Fruit fly (Drosophila melanogaster): ENCODE results near the gene Wdr81.

Gene Wdr81

DNA sequence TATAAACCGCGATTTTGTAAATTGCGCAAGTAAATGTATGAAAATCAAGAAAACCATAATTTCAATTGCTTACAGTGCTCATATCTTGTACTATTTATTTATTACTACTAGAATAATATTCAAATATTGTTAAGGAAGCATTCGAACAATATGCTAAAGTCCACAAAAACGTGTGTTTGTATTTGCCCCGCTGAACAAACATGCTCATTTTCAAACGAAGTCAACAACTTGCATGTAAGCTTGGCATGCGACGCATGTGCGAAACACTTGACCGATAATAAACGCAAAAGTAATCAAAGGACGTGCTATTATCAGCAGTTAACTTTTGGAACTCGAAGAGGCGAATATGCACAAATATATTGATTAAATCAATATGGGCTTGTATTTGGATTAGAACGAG, 433 bp upstream of the Wdr81 start (continued):
- TF ChIP-seq lab (GFP tag; optimal IDR thresholded peaks at IDR 0.05) = peak; percentile 89
- peak; percentile 76 for TF ChIP-seq CG2202 (tag; optimal IDR thresholded peaks at IDR 0.05)
- TF ChIP-seq CG32772 (GFP tag; IDR thresholded peaks at IDR 0.05) = no peak
- TF ChIP-seq exex (tag; optimal IDR thresholded peaks at IDR 0.05) = peak; percentile 4
- TF ChIP-seq ac (GFP tag; optimal IDR thresholded peaks at IDR 0.05) = peak; percentile 8
- no peak for TF ChIP-seq Doc3 (GFP tag; IDR thresholded peaks at IDR 0.05; ENCODE audit: partially characterized antibody)
- no peak for TF ChIP-seq bowl (GFP tag; IDR thresholded peaks at IDR 0.05)
- peak; percentile 48 for TF ChIP-seq Nf-YB (GFP tag; optimal IDR thresholded peaks at IDR 0.05)
- TF ChIP-seq CG9932 (GFP tag; IDR thresholded peaks at IDR 0.05) = no peak
- TF ChIP-seq CG9876 (GFP tag; optimal IDR thresholded peaks at IDR 0.05) = no peak
- no peak for TF ChIP-seq CG8359 (GFP tag; optimal IDR thresholded peaks at IDR 0.05; ENCODE audit: borderline replicate concordance)
- TF ChIP-seq ranshi (GFP tag; IDR thresholded peaks at IDR 0.05) = peak; percentile 61; the same call in 1 of the 2 replicates
- TF ChIP-seq shn (GFP tag; optimal IDR thresholded peaks at IDR 0.05) = no peak
- TF ChIP-seq CG9437 (GFP tag; optimal IDR thresholded peaks at IDR 0.05) = no peak
- TF ChIP-seq Neu2 (GFP tag; optimal IDR thresholded peaks at IDR 0.05; ENCODE audit: borderline replicate concordance) = no peak
- TF ChIP-seq CG31365 (tag; optimal IDR thresholded peaks at IDR 0.05) = peak; percentile 1
- TF ChIP-seq CG10462 (GFP tag; optimal IDR thresholded peaks at IDR 0.05) = peak; percentile 56
- TF ChIP-seq CG15514 (GFP tag; optimal IDR thresholded peaks at IDR 0.05) = peak; percentile 75
- no peak for TF ChIP-seq CG6689 (GFP tag; IDR thresholded peaks at IDR 0.05)
- TF ChIP-seq CG7271 (tag; optimal IDR thresholded peaks at IDR 0.05) = peak; percentile 29
- TF ChIP-seq CG11723 (GFP tag; optimal IDR thresholded peaks at IDR 0.05) = peak; percentile 42
- TF ChIP-seq jing (GFP tag; optimal IDR thresholded peaks at IDR 0.05) = no peak
- no peak for TF ChIP-seq Sry-β (GFP tag; optimal IDR thresholded peaks at IDR 0.05)
- no peak for TF ChIP-seq CG9215 (GFP tag; IDR thresholded peaks at IDR 0.05)
- TF ChIP-seq Fer3 (tag; optimal IDR thresholded peaks at IDR 0.05) = peak; percentile 73
- TF ChIP-seq row (GFP tag; IDR thresholded peaks at IDR 0.05) = no peak
- TF ChIP-seq hkb (optimal IDR thresholded peaks at IDR 0.05) = no peak
- TF ChIP-seq hkb (GFP tag; IDR thresholded peaks at IDR 0.05) = no peak
- TF ChIP-seq CG13287 (GFP tag; IDR thresholded peaks at IDR 0.05; ENCODE audit: partially characterized antibody) = no peak
- TF ChIP-seq sens-2 (GFP tag; IDR thresholded peaks at IDR 0.05) = no peak
- peak; percentile 9 for TF ChIP-seq CG9609 (GFP tag; optimal IDR thresholded peaks at IDR 0.05)
- TF ChIP-seq CG10209 (GFP tag; optimal IDR thresholded peaks at IDR 0.05) = peak; percentile 83
- TF ChIP-seq wor (GFP tag; IDR thresholded peaks at IDR 0.05) = no peak
- peak; percentile 87 for TF ChIP-seq CG3407 (GFP tag; optimal IDR thresholded peaks at IDR 0.05)
- TF ChIP-seq ttk (GFP tag; IDR thresholded peaks at IDR 0.05) = no peak
- TF ChIP-seq MESR4 (GFP tag; optimal IDR thresholded peaks at IDR 0.05) = no peak
- no peak for TF ChIP-seq CG11560 (tag; IDR thresholded peaks at IDR 0.05)
- TF ChIP-seq tap (tag; optimal IDR thresholded peaks at IDR 0.05) = peak; percentile 41
- no peak; the same call in 1 of the 2 replicates for TF ChIP-seq CG10321 (GFP tag; IDR thresholded peaks at IDR 0.05)
- no peak for TF ChIP-seq vnd (GFP tag; IDR thresholded peaks at IDR 0.05; ENCODE audit: partially characterized antibody)
- TF ChIP-seq CG8478 (optimal IDR thresholded peaks at IDR 0.05) = no peak
- TF ChIP-seq Hr39 (optimal IDR thresholded peaks at IDR 0.05) = no peak
- peak; percentile 50; the same call in 1 of the 2 replicates for TF ChIP-seq CG11247 (GFP tag; IDR thresholded peaks at IDR 0.05)
- TF ChIP-seq gt (GFP tag; IDR thresholded peaks at IDR 0.05) = no peak
- TF ChIP-seq chm (GFP tag; IDR thresholded peaks at IDR 0.05) = no peak
- TF ChIP-seq Med (GFP tag) = peak; percentile 94
- no peak for TF ChIP-seq danr (GFP tag; IDR thresholded peaks at IDR 0.05)
- no peak for TF ChIP-seq CG3726 (GFP tag; IDR thresholded peaks at IDR 0.05)
- no peak for TF ChIP-seq pb (GFP tag; optimal IDR thresholded peaks at IDR 0.05)
- no peak for TF ChIP-seq eyg (GFP tag; optimal IDR thresholded peaks at IDR 0.05)
- TF ChIP-seq CG12769 (tag; optimal IDR thresholded peaks at IDR 0.05) = no peak
- no peak for TF ChIP-seq slp2 (GFP tag; optimal IDR thresholded peaks at IDR 0.05)
- TF ChIP-seq trh (GFP tag; optimal IDR thresholded peaks at IDR 0.05) = peak; percentile 65
